Fruit fly (Drosophila melanogaster) whole organism, embryonic: ENCODE data around the gene CG32631.

Source experiments
- BtbVII ChIP-seq: fragments of 200-800 bp; sonication (Bioruptor generic); optimal IDR thresholded peaks from 3 replicates; lab custom pipeline; 2017; ENCODE audit warnings: missing biosample characterization, mild to moderate bottlenecking, missing genetic modification characterization
- CG10462 ChIP-seq: fragments of 200-800 bp; sonication (Bioruptor generic); optimal IDR thresholded peaks from 2 replicates; lab custom pipeline; 2016; ENCODE audit warnings: missing biosample characterization, missing genetic modification characterization
- CG10979 ChIP-seq: fragments of 200-800 bp; sonication (Bioruptor generic); optimal IDR thresholded peaks from 2 replicates; lab custom pipeline; 2018; ENCODE audit warnings: missing biosample characterization, mild to moderate bottlenecking, missing genetic modification characterization, moderate library complexity
- CG14965 ChIP-seq: fragments of 200-800 bp; sonication (Bioruptor generic); optimal IDR thresholded peaks from 2 replicates; lab custom pipeline; 2016; ENCODE audit warnings: missing biosample characterization, missing genetic modification characterization, borderline replicate concordance
- CG15011 ChIP-seq: fragments of 200-800 bp; sonication (Bioruptor generic); optimal IDR thresholded peaks from 3 replicates; lab custom pipeline; 2018; ENCODE audit warnings: missing biosample characterization, mild to moderate bottlenecking, missing genetic modification characterization
- CG16779 ChIP-seq: fragments of 200-800 bp; sonication (Bioruptor generic); IDR thresholded peaks from 2 replicates; pipeline ENCODE4 v1.3.6; 2022; ENCODE audit warnings: missing biosample characterization, missing genetic modification characterization
- CG17328 ChIP-seq: fragments of 200-800 bp; sonication (Bioruptor generic); IDR thresholded peaks from 2 replicates; pipeline ENCODE4 v1.3.6; 2022; ENCODE audit warnings: missing biosample characterization, missing genetic modification characterization
- CG17568 ChIP-seq: fragments of 200-800 bp; sonication (Bioruptor generic); optimal IDR thresholded peaks from 2 replicates; lab custom pipeline; 2018; ENCODE audit warnings: missing biosample characterization, mild to moderate bottlenecking, missing genetic modification characterization, moderate library complexity
- CG18599 ChIP-seq: fragments of 200-800 bp; sonication (Bioruptor generic); optimal IDR thresholded peaks from 3 replicates; lab custom pipeline; 2017; ENCODE audit warnings: missing biosample characterization, missing genetic modification characterization, mild to moderate bottlenecking, moderate library complexity, missing genetic modification reagents
- CG31441 ChIP-seq: fragments of 200-800 bp; sonication (Bioruptor generic); IDR thresholded peaks from 2 replicates; pipeline ENCODE4 v1.3.6; 2022; ENCODE audit warnings: missing biosample characterization, missing genetic modification characterization
- CG3281 ChIP-seq: fragments of 200-800 bp; sonication (Bioruptor generic); optimal IDR thresholded peaks from 3 replicates; lab custom pipeline; 2017; ENCODE audit warnings: missing biosample characterization, mild to moderate bottlenecking, missing genetic modification characterization
- CG3726 ChIP-seq: fragments of 200-800 bp; sonication (Bioruptor generic); IDR thresholded peaks from 3 replicates; pipeline ENCODE4, ENCODE4 v1.3.6; 2022; ENCODE audit warnings: missing biosample characterization, missing genetic modification characterization
- CG3995 ChIP-seq: fragments of 200-800 bp; sonication (Bioruptor generic); optimal IDR thresholded peaks from 3 replicates; lab custom pipeline; 2016; ENCODE audit warnings: missing biosample characterization, missing genetic modification characterization
- CG42726 ChIP-seq: fragments of 200-800 bp; sonication (Bioruptor generic); IDR thresholded peaks from 2 replicates; pipeline ENCODE4 v1.3.6; 2022; ENCODE audit warnings: missing biosample characterization, missing genetic modification characterization; ENCODE audit not compliant: partially characterized antibody
- CG4328 ChIP-seq: fragments of 200-800 bp; sonication (Bioruptor generic); optimal IDR thresholded peaks from 3 replicates; lab custom pipeline; 2017; ENCODE audit warnings: missing biosample characterization, missing genetic modification reagents, missing genetic modification characterization
- CG4707 ChIP-seq: fragments of 200-800 bp; sonication (Bioruptor generic); optimal IDR thresholded peaks from 2 replicates; lab custom pipeline; 2018; ENCODE audit warnings: missing biosample characterization, mild to moderate bottlenecking, missing genetic modification characterization, moderate library complexity
- CG5180 ChIP-seq: fragments of 200-800 bp; sonication (Bioruptor generic); optimal IDR thresholded peaks from 3 replicates; lab custom pipeline; 2017; ENCODE audit warnings: missing biosample characterization, missing genetic modification characterization, mild to moderate bottlenecking, moderate library complexity, missing genetic modification reagents
- CG5245 ChIP-seq: fragments of 200-800 bp; sonication (Bioruptor generic); optimal IDR thresholded peaks from 3 replicates; lab custom pipeline; 2016; ENCODE audit warnings: missing biosample characterization, missing genetic modification characterization
- CG7271 ChIP-seq: fragments of 200-800 bp; sonication (Bioruptor generic); optimal IDR thresholded peaks from 2 replicates; lab custom pipeline; 2018; ENCODE audit warnings: missing biosample characterization, mild to moderate bottlenecking, missing genetic modification characterization, moderate library complexity
- CG7556 ChIP-seq: fragments of 200-800 bp; sonication (Bioruptor generic); optimal IDR thresholded peaks from 2 replicates; lab custom pipeline; 2017; ENCODE audit warnings: missing biosample characterization, mild to moderate bottlenecking, missing genetic modification characterization
- CG9215 ChIP-seq: fragments of 200-800 bp; sonication (Bioruptor generic); IDR thresholded peaks from 2 replicates; pipeline ENCODE4 v1.3.6; 2022; ENCODE audit warnings: missing biosample characterization, missing genetic modification characterization
- CG9437 ChIP-seq: fragments of 200-800 bp; sonication (Bioruptor generic); optimal IDR thresholded peaks from 2 replicates; lab custom pipeline; 2018; ENCODE audit warnings: missing biosample characterization, mild to moderate bottlenecking, missing genetic modification characterization
- CHES-1-like ChIP-seq: fragments of 200-800 bp; sonication (Bioruptor generic); optimal IDR thresholded peaks from 2 replicates; lab custom pipeline; 2016; ENCODE audit warnings: missing biosample characterization, missing genetic modification characterization
- Chrac-16 ChIP-seq: fragments of 200-800 bp; sonication (Bioruptor generic); optimal IDR thresholded peaks from 3 replicates; lab custom pipeline; 2016; ENCODE audit warnings: missing biosample characterization, missing genetic modification characterization
- Deaf1 ChIP-seq: fragments of 200-800 bp; optimal IDR thresholded peaks from 3 replicates; lab custom pipeline; 2019; ENCODE audit warnings: missing biosample characterization, mild to moderate bottlenecking, missing genetic modification characterization, moderate library complexity
- Eip74EF ChIP-seq, 2 experiments: fragments of 200-800 bp in 1 of 2; fragments of >200 bp in 1 of 2; sonication (Bioruptor generic) in 1 of 2; optimal IDR thresholded peaks; 2 replicates each; lab custom pipeline; 2017 to 2019; ENCODE audit warnings: missing biosample characterization in 2 of 2, missing genetic modification characterization in 2 of 2, mild to moderate bottlenecking in 1 of 2, moderate library complexity in 1 of 2
- Ets65A ChIP-seq: fragments of 200-800 bp; sonication (Bioruptor generic); peaks from one replicate; lab custom pipeline; 2016; ENCODE audit warnings: missing biosample characterization, missing genetic modification characterization
- H2.0 ChIP-seq: fragments of 200-800 bp; sonication (Bioruptor generic); IDR thresholded peaks from 2 replicates; pipeline ENCODE4 v1.3.6; 2022; ENCODE audit warnings: missing biosample characterization, missing genetic modification characterization
- Sox102F ChIP-seq: fragments of 200-800 bp; sonication (Bioruptor generic); optimal IDR thresholded peaks from 2 replicates; lab custom pipeline; 2018; ENCODE audit warnings: missing biosample characterization, mild to moderate bottlenecking, missing genetic modification characterization, moderate library complexity
- Tbp ChIP-seq: fragments of >200 bp; optimal IDR thresholded peaks from 2 replicates; lab custom pipeline; 2018; ENCODE audit warnings: missing biosample characterization, missing genetic modification characterization
- amos ChIP-seq: fragments of 200-800 bp; sonication (Bioruptor generic); IDR thresholded peaks from 2 replicates; pipeline ENCODE4 v1.3.6; 2022; ENCODE audit warnings: missing biosample characterization, missing genetic modification characterization; ENCODE audit not compliant: partially characterized antibody
- aop ChIP-seq: fragments of 200-800 bp; sonication (Bioruptor generic); IDR thresholded peaks from 2 replicates; pipeline ENCODE4 v1.3.6; 2022; ENCODE audit warnings: missing biosample characterization, missing genetic modification characterization
- ash1 ChIP-seq: fragments of 200-800 bp; sonication (Bioruptor generic); optimal IDR thresholded peaks from 2 replicates; lab custom pipeline; 2018; ENCODE audit warnings: missing biosample characterization, mild to moderate bottlenecking, missing genetic modification characterization
- az2 ChIP-seq: fragments of 200-800 bp; sonication (Bioruptor generic); optimal IDR thresholded peaks from 3 replicates; lab custom pipeline; 2016; ENCODE audit warnings: missing biosample characterization, missing genetic modification characterization
- br ChIP-seq: fragments of >200 bp; optimal IDR thresholded peaks from 2 replicates; lab custom pipeline; 2017
- cas ChIP-seq: fragments of 200-800 bp; sonication (Bioruptor generic); IDR thresholded peaks from 2 replicates; pipeline ENCODE4 v1.3.6; 2022; ENCODE audit warnings: missing biosample characterization, missing genetic modification characterization
- chinmo ChIP-seq: fragments of 200-800 bp; sonication (Bioruptor generic); IDR thresholded peaks from 4 replicates; pipeline ENCODE4 v1.3.6; 2022; ENCODE audit warnings: missing biosample characterization, missing genetic modification characterization; ENCODE audit not compliant: partially characterized antibody
- dpn ChIP-seq, 2 experiments: fragments of 200-800 bp; sonication (Bioruptor generic); optimal IDR thresholded peaks; 3 replicates each; lab custom pipeline; 2016; ENCODE audit warnings: missing biosample characterization in 2 of 2, missing genetic modification characterization in 2 of 2
- her ChIP-seq: fragments of 200-800 bp; sonication (Bioruptor generic); optimal IDR thresholded peaks from 2 replicates; lab custom pipeline; 2016; ENCODE audit warnings: missing biosample characterization, missing genetic modification characterization
- lola ChIP-seq, 3 experiments: fragments of >200 bp in 2 of 3; fragments of 200-800 bp in 1 of 3; sonication (Bioruptor generic) in 1 of 3; optimal IDR thresholded peaks; 2 replicates each; lab custom pipeline; 2017 to 2019; ENCODE audit warnings: missing biosample characterization in 3 of 3, missing genetic modification characterization in 3 of 3, mild to moderate bottlenecking in 1 of 3, moderate library complexity in 1 of 3
- nmo ChIP-seq: fragments of 200-800 bp; sonication (Bioruptor generic); optimal IDR thresholded peaks from 2 replicates; lab custom pipeline; 2018; ENCODE audit warnings: missing biosample characterization, mild to moderate bottlenecking, missing genetic modification characterization, moderate library complexity
- pb ChIP-seq: fragments of 200-800 bp; sonication (Bioruptor generic); optimal IDR thresholded peaks from 3 replicates; lab custom pipeline; 2016; ENCODE audit warnings: missing biosample characterization, missing genetic modification characterization
- row ChIP-seq: fragments of 200-800 bp; sonication (Bioruptor generic); IDR thresholded peaks from 3 replicates; pipeline ENCODE4 v1.3.6; 2022; ENCODE audit warnings: missing biosample characterization, missing genetic modification characterization
- schlank ChIP-seq: fragments of 200-800 bp; sonication (Bioruptor generic); optimal IDR thresholded peaks from 2 replicates; lab custom pipeline; 2018; ENCODE audit warnings: missing biosample characterization, mild to moderate bottlenecking, missing genetic modification characterization
- so ChIP-seq: fragments of 200-800 bp; sonication (Bioruptor generic); IDR thresholded peaks from 3 replicates; pipeline ENCODE4 v1.3.6; 2022; ENCODE audit warnings: missing biosample characterization, missing genetic modification characterization
- sob ChIP-seq: fragments of 200-800 bp; sonication (Bioruptor generic); IDR thresholded peaks from 2 replicates; pipeline ENCODE4 v1.3.6; 2022; ENCODE audit warnings: missing biosample characterization, missing genetic modification characterization
- wek ChIP-seq: fragments of 200-800 bp; sonication (Bioruptor generic); optimal IDR thresholded peaks from 3 replicates; lab custom pipeline; 2018; ENCODE audit warnings: missing biosample characterization, mild to moderate bottlenecking, missing genetic modification characterization, moderate library complexity

Gene CG32631

dm6 chrX:13563483-13564443 lies 7.5 kb downstream of the CG32631 start, which contains the start of the genes CG46311 and Tpst (continued):
- TF ChIP-seq CG15011 = no peak
- peak; percentile 82 for TF ChIP-seq CG5245 (GFP tag; lab: Kevin White, UChicago)
- no peak for TF ChIP-seq CG5180 (GFP tag; lab: Kevin White, UChicago)
- peak; percentile 100 for TF ChIP-seq CG10979
- TF ChIP-seq her (GFP tag; lab: Kevin White, UChicago) = peak; percentile 62
- TF ChIP-seq Sox102F = peak; percentile 71
- 0 out of 2 replicates have a peak, but pooled peaks have one; percentile 11 for TF ChIP-seq cas (GFP tag; lab: Robert Waterston, UW)
- no peak for TF ChIP-seq Tbp (GFP tag; lab: Kevin White, UChicago)
- peak; percentile 48; the same call in 1 of the 2 replicates for TF ChIP-seq aop (GFP tag; lab: Robert Waterston, UW)
- TF ChIP-seq CG9437 (GFP tag; lab: Kevin White, UChicago) = no peak
- no peak for TF ChIP-seq pb (GFP tag; lab: Kevin White, UChicago)
- no peak for TF ChIP-seq so
- TF ChIP-seq az2 (GFP tag; lab: Kevin White, UChicago) = peak; percentile 67
- TF ChIP-seq wek (GFP tag; lab: Kevin White, UChicago) = no peak
- peak; percentile 59 for TF ChIP-seq amos
- TF ChIP-seq CG18599 = peak; percentile 63
- no peak for TF ChIP-seq CG3995
- TF ChIP-seq CG17568 (GFP tag; lab: Kevin White, UChicago) = no peak
- TF ChIP-seq sob (GFP tag; lab: Robert Waterston, UW) = peak; percentile 58; the same call in 1 of the 2 replicates
- no peak; the same call in 1 of the 2 replicates for TF ChIP-seq CG42726
- TF ChIP-seq CG4707 = peak; percentile 27
- TF ChIP-seq BtbVII = no peak
- TF ChIP-seq chinmo = 0 out of 4 replicates have a peak, but pooled peaks have one; percentile 71
- TF ChIP-seq H2.0 (GFP tag; lab: Robert Waterston, UW) = peak; percentile 17; the same call in 1 of the 2 replicates
- peak; percentile 44 for TF ChIP-seq CG4328 (GFP tag; lab: Kevin White, UChicago)
- TF ChIP-seq CG17328 (GFP tag; lab: Robert Waterston, UW) = peak; percentile 77
- peak; percentile 96 for TF ChIP-seq Ets65A (GFP tag; lab: Kevin White, UChicago)
- TF ChIP-seq lola (GFP tag; optimal IDR thresholded peaks at IDR 0.05; lab: Kevin White, UChicago) = no peak
- TF ChIP-seq CG16779 = no peak
- peak; percentile 83 for TF ChIP-seq CG14965 (GFP tag; lab: Kevin White, UChicago)
- TF ChIP-seq CG7556 (GFP tag; lab: Kevin White, UChicago) = peak; percentile 20
- peak; percentile 27 for TF ChIP-seq CG3281 (GFP tag; lab: Kevin White, UChicago)
- 0 out of 2 replicates have a peak, but pooled peaks have one; percentile 42 for TF ChIP-seq CG31441 (GFP tag; lab: Robert Waterston, UW)
- peak; percentile 67 for TF ChIP-seq CHES-1-like (GFP tag; lab: Kevin White, UChicago)
- TF ChIP-seq CG9215 (GFP tag; lab: Robert Waterston, UW) = peak; percentile 10
- TF ChIP-seq CG3726 (GFP tag; lab: Robert Waterston, UW) = no peak
- no peak for TF ChIP-seq ash1
- no peak for TF ChIP-seq schlank
- TF ChIP-seq Chrac-16 (GFP tag; lab: Kevin White, UChicago) = peak; percentile 75
- peak; percentile 48 for TF ChIP-seq nmo
- peak; percentile 21; the same call in 1 of the 3 replicates for TF ChIP-seq row (GFP tag; lab: Robert Waterston, UW)
- no peak for TF ChIP-seq br
- no peak for TF ChIP-seq CG10462
- peak; percentile 65 for TF ChIP-seq Deaf1 (tag; lab: Kevin White, UChicago)
- TF ChIP-seq dpn (GFP tag; optimal IDR thresholded peaks at IDR 0.05; lab: Kevin White, UChicago) = peak; percentile 72 to 73
- TF ChIP-seq CG7271 = no peak
- no peak for TF ChIP-seq Eip74EF (GFP tag; optimal IDR thresholded peaks at IDR 0.05; lab: Kevin White, UChicago)
